Fruit fly (Drosophila melanogaster) whole organism: Measurements from ENCODE around the gene brv3.
A peak's percentile ranks its signal among the peaks of the same experiment; 100 is the strongest.

Experiments
- CG8478 ChIP-seq: fragments of >200 bp; optimal IDR thresholded peaks from 2 replicates; lab custom pipeline; 2018; ENCODE audit warnings: inconsistent platforms
- Dll ChIP-seq: fragments of >200 bp; optimal IDR thresholded peaks from 2 replicates; lab custom pipeline; 2017
- EcR ChIP-seq, 2 experiments: fragments of >200 bp; optimal IDR thresholded peaks; 2 replicates each; lab custom pipeline; 2017; ENCODE audit warnings: missing biosample characterization in 2 of 2, missing genetic modification characterization in 2 of 2, missing genetic modification reagents in 2 of 2
- pan ChIP-seq: fragments of >200 bp; optimal IDR thresholded peaks from 2 replicates; lab custom pipeline; 2017
- psq ChIP-seq: fragments of >200 bp; optimal IDR thresholded peaks from 2 replicates; lab custom pipeline; 2017
- usp ChIP-seq: fragments of >200 bp; optimal IDR thresholded peaks from 2 replicates; lab custom pipeline; 2017; ENCODE audit warnings: missing biosample characterization, missing genetic modification characterization, mixed read lengths

The brv3 gene

DNA sequence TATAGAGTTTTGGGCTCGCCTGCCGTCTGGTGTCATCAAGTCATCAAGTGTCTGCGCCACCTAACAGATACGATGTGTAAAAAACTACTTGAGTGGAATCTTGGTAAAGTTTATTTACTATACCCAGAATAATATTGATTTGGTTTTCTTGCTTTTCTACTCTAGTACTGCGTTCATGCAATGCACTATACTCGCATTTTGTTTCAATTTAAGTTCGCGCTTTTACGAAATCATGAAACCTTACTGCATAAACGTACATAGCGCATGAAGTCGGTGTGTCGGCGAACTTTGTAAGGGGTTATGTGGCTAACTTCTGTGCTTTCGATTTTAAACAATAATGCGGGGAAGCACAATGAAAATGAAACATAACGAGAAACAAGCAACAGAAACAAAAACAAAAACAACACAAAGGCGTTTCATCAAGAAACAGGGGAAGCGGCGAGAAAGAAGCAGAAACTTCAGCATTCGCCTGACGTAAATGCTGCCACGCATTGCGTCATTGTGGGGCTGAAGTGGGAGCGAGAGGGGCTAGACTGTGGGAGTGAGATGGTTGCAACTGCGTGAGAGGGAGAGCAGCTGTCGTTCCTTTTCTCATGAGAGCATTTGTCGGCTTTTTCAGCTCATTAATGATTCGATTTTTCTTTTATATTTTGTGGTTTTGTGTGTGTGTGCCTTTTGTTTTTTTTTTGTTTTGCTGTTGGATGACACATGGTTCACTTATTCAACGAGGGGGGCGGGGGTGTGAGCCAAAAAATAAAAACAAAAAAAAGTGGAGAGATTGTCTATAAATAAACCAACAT lies 27.9 kb upstream of the brv3 start:
- TF ChIP-seq EcR (GFP tag; optimal IDR thresholded peaks at IDR 0.05; lab: Kevin White, UChicago) (no peak), CG8478 (lab: Kevin White, UChicago) (no peak), Dll (lab: Kevin White, UChicago) (peak; percentile 7)

dm6 chrX:2651128-2651527 lies 26.8 kb upstream of the brv3 start:
- TF ChIP-seq psq (lab: Kevin White, UChicago): no peak
- TF ChIP-seq pan: no peak
- no peak for TF ChIP-seq usp (GFP tag; lab: Kevin White, UChicago)
- TF ChIP-seq EcR (GFP tag; optimal IDR thresholded peaks at IDR 0.05; lab: Kevin White, UChicago): no peak
- TF ChIP-seq Dll (lab: Kevin White, UChicago): no peak
- no peak for TF ChIP-seq CG8478 (lab: Kevin White, UChicago)

DNA sequence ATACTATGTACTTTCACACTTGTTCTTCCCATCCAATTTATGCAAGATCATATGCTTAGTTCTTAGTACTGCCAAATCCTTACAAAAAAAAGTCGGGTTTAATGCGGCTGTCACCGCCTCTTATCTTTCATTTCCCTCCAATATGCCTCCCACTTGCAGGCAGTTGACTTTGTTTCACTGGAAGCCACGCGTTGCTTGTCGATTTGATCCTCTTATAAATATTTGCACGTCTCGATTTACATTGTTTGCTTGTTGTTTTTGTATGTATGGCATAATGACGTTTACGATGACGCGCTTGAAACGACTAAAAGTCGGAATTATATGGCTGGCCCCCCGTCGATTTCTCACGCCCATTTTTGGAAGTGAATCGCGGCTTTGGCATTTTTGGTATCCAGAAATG lies 24.6 kb upstream of the brv3 start:
- TF ChIP-seq pan (no peak), CG8478 (lab: Kevin White, UChicago) (no peak), usp (GFP tag; lab: Kevin White, UChicago) (no peak), psq (lab: Kevin White, UChicago) (no peak), Dll (lab: Kevin White, UChicago) (no peak)

DNA sequence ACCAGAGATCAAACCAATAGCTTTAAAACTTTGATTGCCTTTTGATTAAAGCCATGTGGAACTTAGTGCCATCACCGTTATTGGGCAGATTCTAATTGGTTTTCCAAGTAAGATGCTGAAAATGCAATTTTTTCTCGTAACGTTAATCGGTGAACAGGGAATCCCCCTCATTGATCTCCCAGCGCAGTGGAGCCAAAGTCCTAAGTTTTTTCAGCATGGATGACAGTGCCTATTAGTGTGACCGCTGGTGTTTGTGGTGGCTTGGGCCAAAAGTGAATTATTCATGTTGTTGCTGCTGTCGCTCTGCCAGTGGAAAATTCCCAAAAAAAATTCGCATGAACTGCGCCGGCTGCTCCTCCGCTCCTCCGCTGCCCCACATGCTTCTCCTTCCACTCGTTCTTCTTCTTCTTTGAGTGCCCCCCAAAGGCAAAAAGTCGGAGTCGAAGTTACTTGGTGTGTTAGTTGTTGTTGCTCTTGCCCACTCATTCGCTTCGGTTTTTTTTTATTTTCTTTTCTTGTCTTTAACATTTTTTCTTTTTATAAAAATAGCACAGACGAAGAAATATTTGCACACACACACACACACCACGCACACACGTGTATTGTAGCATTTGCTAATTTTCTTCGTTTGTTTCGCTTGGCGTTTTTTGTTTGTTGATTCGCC lies 23.7 kb upstream of the brv3 start:
- no peak for TF ChIP-seq CG8478 (lab: Kevin White, UChicago)
- TF ChIP-seq EcR (GFP tag; optimal IDR thresholded peaks at IDR 0.05; lab: Kevin White, UChicago): peak in 1 of 2 experiments; percentile 26

DNA sequence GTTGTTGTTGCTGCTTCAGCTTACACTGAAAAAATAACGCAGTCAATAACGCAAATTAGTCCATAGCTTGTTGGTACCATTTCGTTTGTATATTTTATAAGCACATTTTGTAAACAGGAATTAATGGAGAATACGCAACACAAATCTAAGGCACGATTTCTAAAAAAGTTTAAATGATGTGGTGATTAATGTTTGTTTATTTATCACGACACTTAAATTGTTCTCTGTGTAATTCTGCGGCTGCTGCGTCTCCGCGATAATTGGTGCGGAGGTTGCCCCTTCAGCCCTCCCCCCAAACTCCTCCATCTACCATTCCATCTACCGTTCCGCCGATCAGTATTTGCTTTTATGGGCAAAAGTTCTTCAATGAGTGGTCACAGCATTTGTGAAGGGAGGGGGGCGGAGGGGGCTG lies 23.1 kb upstream of the brv3 start:
- no peak for TF ChIP-seq usp (GFP tag; lab: Kevin White, UChicago)
- no peak for TF ChIP-seq EcR (GFP tag; optimal IDR thresholded peaks at IDR 0.05; lab: Kevin White, UChicago)
- peak; percentile 37 for TF ChIP-seq Dll (lab: Kevin White, UChicago)
- TF ChIP-seq psq (lab: Kevin White, UChicago): no peak
- no peak for TF ChIP-seq pan
- no peak for TF ChIP-seq CG8478 (lab: Kevin White, UChicago)

- TF ChIP-seq EcR (GFP tag; optimal IDR thresholded peaks at IDR 0.05; lab: Kevin White, UChicago) (peak; percentile 91 to 98), CG8478 (lab: Kevin White, UChicago) (no peak), Dll (lab: Kevin White, UChicago) (peak; percentile 63), pan (no peak), usp (GFP tag; lab: Kevin White, UChicago) (no peak), psq (lab: Kevin White, UChicago) (no peak)
These were observed 21.8 kb upstream of the brv3 start for dm6 chrX:2646022-2646761.

dm6 chrX:2645593-2645992 lies 21.2 kb upstream of the brv3 start:
- TF ChIP-seq CG8478 (lab: Kevin White, UChicago) (no peak), usp (GFP tag; lab: Kevin White, UChicago) (no peak), psq (lab: Kevin White, UChicago) (no peak), pan (no peak), Dll (lab: Kevin White, UChicago) (no peak), EcR (GFP tag; optimal IDR thresholded peaks at IDR 0.05; lab: Kevin White, UChicago) (no peak)

dm6 chrX:2642484-2643379 lies 18.4 kb upstream of the brv3 start:
- TF ChIP-seq usp (GFP tag; lab: Kevin White, UChicago) (no peak), CG8478 (lab: Kevin White, UChicago) (peak; percentile 40), EcR (GFP tag; optimal IDR thresholded peaks at IDR 0.05; lab: Kevin White, UChicago) (no peak), Dll (lab: Kevin White, UChicago) (peak; percentile 59)

DNA sequence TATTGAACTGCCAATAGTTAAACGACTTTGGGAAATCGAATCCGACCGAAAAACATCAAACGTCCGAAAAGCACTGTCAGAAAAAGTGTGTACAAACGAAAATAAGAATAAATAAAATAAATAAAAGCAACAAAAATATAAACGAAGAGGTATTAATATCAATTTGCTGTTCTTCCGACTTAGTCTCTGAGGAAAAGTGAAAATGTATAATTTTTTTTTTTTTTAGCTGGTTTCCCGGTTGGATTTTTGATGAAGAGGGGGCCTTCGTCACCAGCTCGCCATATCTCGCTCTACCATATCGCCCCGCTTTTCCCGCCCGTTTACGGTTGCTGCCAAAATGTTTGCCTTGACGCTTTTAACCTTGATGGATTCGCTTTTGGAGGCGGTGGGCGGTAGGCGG lies 14.3 kb upstream of the brv3 start:
- no peak for TF ChIP-seq CG8478 (lab: Kevin White, UChicago)
- no peak for TF ChIP-seq Dll (lab: Kevin White, UChicago)
- no peak for TF ChIP-seq EcR (GFP tag; optimal IDR thresholded peaks at IDR 0.05; lab: Kevin White, UChicago)
- no peak for TF ChIP-seq pan
- TF ChIP-seq psq (lab: Kevin White, UChicago): no peak
- TF ChIP-seq usp (GFP tag; lab: Kevin White, UChicago): no peak

dm6 chrX:2637914-2638313 lies 13.5 kb upstream of the brv3 start:
- TF ChIP-seq pan (no peak), Dll (lab: Kevin White, UChicago) (no peak), EcR (GFP tag; optimal IDR thresholded peaks at IDR 0.05; lab: Kevin White, UChicago) (no peak), usp (GFP tag; lab: Kevin White, UChicago) (no peak), CG8478 (lab: Kevin White, UChicago) (no peak), psq (lab: Kevin White, UChicago) (no peak)
